Fruit fly (Drosophila melanogaster): Measurements from ENCODE around the gene CG6026.
A peak's percentile ranks its signal among the peaks of the same experiment; 100 is the strongest.

The CG6026 gene

DNA sequence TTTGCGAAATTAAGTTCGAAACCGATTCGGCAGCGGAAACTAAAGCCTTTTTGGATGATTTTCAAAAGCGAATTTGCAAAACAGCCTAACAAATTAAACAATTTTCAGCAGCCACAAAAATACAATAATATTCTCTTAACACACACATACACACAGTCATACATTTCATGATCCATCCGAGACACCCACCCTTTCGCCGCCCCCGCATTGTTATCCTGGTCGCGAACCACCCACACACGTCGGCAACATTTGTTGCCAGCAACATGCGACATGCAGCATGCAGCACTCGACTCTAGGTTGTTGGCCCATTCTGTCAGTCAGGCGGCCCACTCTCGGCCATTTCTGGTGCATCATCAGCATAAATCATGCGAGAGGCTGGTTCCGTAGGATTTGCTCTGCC is 19.3 kb upstream of the CG6026 start (continued):
- no peak for TF ChIP-seq stc (GFP tag; IDR thresholded peaks at IDR 0.05)
- TF ChIP-seq crol (GFP tag; IDR thresholded peaks at IDR 0.05), result peak; percentile 19; the same call in 1 of the 2 replicates
- no peak for TF ChIP-seq CG8924 (tag; optimal IDR thresholded peaks at IDR 0.05)
- no peak for TF ChIP-seq Rx (GFP tag; IDR thresholded peaks at IDR 0.05)
- no peak for TF ChIP-seq jumu (GFP tag; optimal IDR thresholded peaks at IDR 0.05)
- TF ChIP-seq CG11456 (GFP tag; IDR thresholded peaks at IDR 0.05), result no peak
- TF ChIP-seq Hr3 (GFP tag; optimal IDR thresholded peaks at IDR 0.05), result no peak
- no peak for TF ChIP-seq pan (optimal IDR thresholded peaks at IDR 0.05)
- TF ChIP-seq pan (GFP tag; optimal IDR thresholded peaks at IDR 0.05 in 1 of 2, IDR thresholded peaks at IDR 0.05 in 1 of 2), result no peak
- TF ChIP-seq nau (GFP tag; optimal IDR thresholded peaks at IDR 0.05), result no peak
- no peak for TF ChIP-seq CG12391 (tag; optimal IDR thresholded peaks at IDR 0.05)
- peak; percentile 100 for TF ChIP-seq sr (GFP tag; IDR thresholded peaks at IDR 0.05)
- TF ChIP-seq pnt (GFP tag; optimal IDR thresholded peaks at IDR 0.05), result no peak
- TF ChIP-seq unc-4 (GFP tag; IDR thresholded peaks at IDR 0.05; ENCODE audit: partially characterized antibody), result no peak
- no peak for TF ChIP-seq CG15479 (GFP tag; optimal IDR thresholded peaks at IDR 0.05)
- TF ChIP-seq Sox102F (GFP tag; optimal IDR thresholded peaks at IDR 0.05), result no peak
- TF ChIP-seq Elba2 (GFP tag; optimal IDR thresholded peaks at IDR 0.05), result no peak
- TF ChIP-seq Gug (GFP tag; IDR thresholded peaks at IDR 0.05), result no peak
- TF ChIP-seq Dp (GFP tag; optimal IDR thresholded peaks at IDR 0.05), result no peak
- no peak for TF ChIP-seq CG4730 (GFP tag; IDR thresholded peaks at IDR 0.05)
- no peak for TF ChIP-seq Dip2 (GFP tag; IDR thresholded peaks at IDR 0.05)
- no peak for TF ChIP-seq pzg (GFP tag; optimal IDR thresholded peaks at IDR 0.05)
- TF ChIP-seq az2 (GFP tag; optimal IDR thresholded peaks at IDR 0.05), result no peak
- TF ChIP-seq CG7928 (GFP tag; optimal IDR thresholded peaks at IDR 0.05), result no peak
- no peak for TF ChIP-seq CG12155 (GFP tag; optimal IDR thresholded peaks at IDR 0.05)
- peak; percentile 100 for TF ChIP-seq CG11504 (tag; optimal IDR thresholded peaks at IDR 0.05)
- no peak for TF ChIP-seq CG4404 (GFP tag; IDR thresholded peaks at IDR 0.05)
- peak; percentile 18 for TF ChIP-seq CG15514 (GFP tag; optimal IDR thresholded peaks at IDR 0.05)
- TF ChIP-seq CG6654 (GFP tag; optimal IDR thresholded peaks at IDR 0.05), result peak; percentile 89
- peak; percentile 63 for TF ChIP-seq cg (GFP tag; optimal IDR thresholded peaks at IDR 0.05)
- no peak for TF ChIP-seq yki (optimal IDR thresholded peaks at IDR 0.05)
- TF ChIP-seq pita (GFP tag; optimal IDR thresholded peaks at IDR 0.05), result peak; percentile 56
- no peak for TF ChIP-seq Aef1 (GFP tag; IDR thresholded peaks at IDR 0.05)
- no peak for TF ChIP-seq mam (GFP tag; optimal IDR thresholded peaks at IDR 0.05)
- TF ChIP-seq CG6854 (GFP tag; optimal IDR thresholded peaks at IDR 0.05), result no peak
- no peak for TF ChIP-seq CG33213 (GFP tag; optimal IDR thresholded peaks at IDR 0.05)
- TF ChIP-seq Bteb2 (GFP tag; optimal IDR thresholded peaks at IDR 0.05), result no peak
- no peak for TF ChIP-seq Oaz (GFP tag; IDR thresholded peaks at IDR 0.05)
- TF ChIP-seq D19A (tag; optimal IDR thresholded peaks at IDR 0.05), result no peak
- no peak for TF ChIP-seq ap (GFP tag; IDR thresholded peaks at IDR 0.05)
- no peak for TF ChIP-seq Meics (GFP tag; optimal IDR thresholded peaks at IDR 0.05)
- TF ChIP-seq ato (GFP tag; IDR thresholded peaks at IDR 0.05; ENCODE audit: partially characterized antibody), result no peak
- TF ChIP-seq Hmx (GFP tag; optimal IDR thresholded peaks at IDR 0.05), result no peak
- TF ChIP-seq lab (GFP tag; optimal IDR thresholded peaks at IDR 0.05), result no peak
- TF ChIP-seq Deaf1 (tag; optimal IDR thresholded peaks at IDR 0.05), result no peak
- no peak for TF ChIP-seq gsb (GFP tag; IDR thresholded peaks at IDR 0.05)
